Fruit fly (Drosophila melanogaster): ENCODE measurements around the gene Edem2.

Gene Edem2

dm6 chr2L:13164994-13165801 lies 26.8 kb upstream of the Edem2 start, which contains the start of gene Sirt1 (continued):
- TF ChIP-seq CG10565 (GFP tag; optimal IDR thresholded peaks at IDR 0.05) (no peak), CG2202 (tag; optimal IDR thresholded peaks at IDR 0.05) (peak; percentile 40), Max (GFP tag; optimal IDR thresholded peaks at IDR 0.05) (peak; percentile 49), gem (tag; optimal IDR thresholded peaks at IDR 0.05) (peak; percentile 95), Scr (GFP tag; IDR thresholded peaks at IDR 0.05; ENCODE audit: partially characterized antibody) (peak; percentile 35; the same call in 1 of the 2 replicates), CG10209 (GFP tag; optimal IDR thresholded peaks at IDR 0.05) (peak; percentile 88), crol (GFP tag; IDR thresholded peaks at IDR 0.05) (0 out of 2 replicates have a peak, but pooled peaks have one; percentile 21), nom (GFP tag; optimal IDR thresholded peaks at IDR 0.05) (peak; percentile 64), mirr (GFP tag; optimal IDR thresholded peaks at IDR 0.05) (no peak), dpn (GFP tag; optimal IDR thresholded peaks at IDR 0.05) (peak; percentile 52 to 85), CG12236 (GFP tag; optimal IDR thresholded peaks at IDR 0.05) (no peak), CG5180 (GFP tag; optimal IDR thresholded peaks at IDR 0.05) (no peak), dmrt11E (tag; optimal IDR thresholded peaks at IDR 0.05) (peak; percentile 92), CG12769 (tag; optimal IDR thresholded peaks at IDR 0.05) (peak; percentile 14), tx (GFP tag; optimal IDR thresholded peaks at IDR 0.05) (peak; percentile 26), CG9727 (GFP tag; optimal IDR thresholded peaks at IDR 0.05) (peak; percentile 93), emc (GFP tag; optimal IDR thresholded peaks at IDR 0.05) (no peak), cas (GFP tag; IDR thresholded peaks at IDR 0.05) (no peak), CkIIα-i1 (GFP tag; IDR thresholded peaks at IDR 0.05) (no peak), Sox100B (GFP tag; optimal IDR thresholded peaks at IDR 0.05) (no peak), esg (GFP tag; conservative IDR thresholded peaks at IDR 0.05) (peak; percentile 83), CG17361 (GFP tag; IDR thresholded peaks at IDR 0.05) (peak; percentile 98), CG8388 (GFP tag; optimal IDR thresholded peaks at IDR 0.05) (peak; percentile 82), CTCF (GFP tag; optimal IDR thresholded peaks at IDR 0.05) (no peak), pum (GFP tag; optimal IDR thresholded peaks at IDR 0.05) (peak; percentile 66), trh (GFP tag; optimal IDR thresholded peaks at IDR 0.05) (peak; percentile 57), NC2β (GFP tag; optimal IDR thresholded peaks at IDR 0.05) (no peak), en (GFP tag; optimal IDR thresholded peaks at IDR 0.05) (no peak), lov (optimal IDR thresholded peaks at IDR 0.05) (no peak), lov (GFP tag; IDR thresholded peaks at IDR 0.05) (0 out of 3 replicates have a peak, but pooled peaks have one; percentile 29), CG16779 (GFP tag; IDR thresholded peaks at IDR 0.05) (0 out of 2 replicates have a peak, but pooled peaks have one; percentile 21), wdn (GFP tag; IDR thresholded peaks at IDR 0.05) (peak; percentile 66), jing (GFP tag; optimal IDR thresholded peaks at IDR 0.05) (peak; percentile 48), crp (GFP tag; optimal IDR thresholded peaks at IDR 0.05) (peak in 1 of 2 experiments; percentile 49), ssp (GFP tag; IDR thresholded peaks at IDR 0.05) (peak; percentile 74), Doc3 (GFP tag; IDR thresholded peaks at IDR 0.05; ENCODE audit: partially characterized antibody) (no peak), peb (GFP tag; IDR thresholded peaks at IDR 0.05) (peak; percentile 39; the same call in 1 of the 2 replicates), Hr78 (GFP tag; optimal IDR thresholded peaks at IDR 0.05) (no peak), CG3838 (GFP tag; optimal IDR thresholded peaks at IDR 0.05) (no peak), disco-r (GFP tag; optimal IDR thresholded peaks at IDR 0.05) (no peak), gcm2 (GFP tag; optimal IDR thresholded peaks at IDR 0.05) (no peak), pho (GFP tag; optimal IDR thresholded peaks at IDR 0.05) (peak; percentile 52), Dbx (GFP tag; IDR thresholded peaks at IDR 0.05) (peak; percentile 84; the same call in 2 of the 3 replicates), cato (GFP tag; optimal IDR thresholded peaks at IDR 0.05; ENCODE audit: borderline replicate concordance) (peak; percentile 73), CG17359 (tag; optimal IDR thresholded peaks at IDR 0.05) (peak; percentile 71), CG13123 (GFP tag; optimal IDR thresholded peaks at IDR 0.05) (peak; percentile 72), CG13775 (GFP tag; optimal IDR thresholded peaks at IDR 0.05) (peak; percentile 91), nerfin-2 (GFP tag; IDR thresholded peaks at IDR 0.05; ENCODE audit: partially characterized antibody) (no peak), Poxn (GFP tag; IDR thresholded peaks at IDR 0.05) (peak; percentile 53)
